Worm (Caenorhabditis elegans): ENCODE results near the gene nhr-105.

The nhr-105 gene

ce11 chrIV:7047762-7048178, 2.2 kb upstream of the nhr-105 start (continued):
- TF ChIP-seq lin-39 (tag; optimal IDR thresholded peaks at IDR 0.05) (no peak), skn-1 (tag; optimal IDR thresholded peaks at IDR 0.05) (no peak), sma-9 (GFP tag; optimal IDR thresholded peaks at IDR 0.05) (peak; percentile 87), sma-9 (tag; optimal IDR thresholded peaks at IDR 0.05) (no peak), nhr-21 (tag; optimal IDR thresholded peaks at IDR 0.05) (peak; percentile 67), nhr-25 (tag; optimal IDR thresholded peaks at IDR 0.05) (peak; percentile 88), mab-5 (tag; optimal IDR thresholded peaks at IDR 0.05) (no peak), unc-39 (tag; optimal IDR thresholded peaks at IDR 0.05) (no peak), ztf-11 (tag; optimal IDR thresholded peaks at IDR 0.05) (no peak), elt-3 (tag; optimal IDR thresholded peaks at IDR 0.05) (no peak), R02D3.7 (tag; optimal IDR thresholded peaks at IDR 0.05) (no peak), nhr-23 (tag; optimal IDR thresholded peaks at IDR 0.05) (no peak), nhr-77 (tag; optimal IDR thresholded peaks at IDR 0.05) (no peak), elt-1 (tag; optimal IDR thresholded peaks at IDR 0.05) (no peak), nhr-10 (tag; optimal IDR thresholded peaks at IDR 0.05) (no peak), ztf-1 (GFP tag; conservative IDR thresholded peaks at IDR 0.05) (no peak), ceh-16 (tag; optimal IDR thresholded peaks at IDR 0.05) (no peak), Y55F3AM.14 (GFP tag; optimal IDR thresholded peaks at IDR 0.05) (peak; percentile 24), dmd-4 (tag; optimal IDR thresholded peaks at IDR 0.05) (no peak), peb-1 (tag; optimal IDR thresholded peaks at IDR 0.05) (no peak), ama-1 (optimal IDR thresholded peaks at IDR 0.05) (peak; percentile 28)

DNA sequence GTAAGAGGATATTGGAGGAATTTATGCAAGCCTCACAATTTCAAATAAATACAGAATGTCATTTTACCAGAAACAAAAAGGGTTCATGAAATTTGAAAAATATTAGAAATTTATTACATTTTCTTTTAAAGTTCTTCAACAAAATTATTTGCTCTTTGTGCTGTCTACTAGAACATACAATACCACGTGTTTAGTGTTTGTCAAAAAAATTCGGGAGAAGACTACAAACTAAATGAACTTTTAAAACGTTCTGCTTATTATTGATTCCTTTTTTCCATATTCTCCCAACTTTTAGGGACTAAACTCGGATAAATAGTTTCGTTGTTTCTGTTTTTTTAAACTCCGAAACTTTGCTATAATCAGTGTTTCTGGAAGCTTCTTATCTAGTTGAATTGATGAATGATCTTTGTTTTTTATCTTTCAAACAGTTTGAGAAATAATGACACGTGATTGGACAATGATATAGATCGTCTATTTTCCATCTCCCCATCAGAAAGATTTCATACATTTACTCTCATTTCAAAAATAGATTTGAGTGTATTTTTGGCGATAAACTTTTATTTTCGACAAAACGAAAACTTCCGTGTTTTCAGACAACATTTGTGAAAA, 1.2 kb upstream of the nhr-105 start:
- peak; percentile 46 for TF ChIP-seq nhr-25 (tag; optimal IDR thresholded peaks at IDR 0.05)
- TF ChIP-seq sma-3 (GFP tag; optimal IDR thresholded peaks at IDR 0.05), result peak; percentile 54
- TF ChIP-seq peb-1 (tag; optimal IDR thresholded peaks at IDR 0.05), result no peak
- TF ChIP-seq crh-2 (tag; optimal IDR thresholded peaks at IDR 0.05), result peak; percentile 35
- TF ChIP-seq lin-13 (GFP tag; optimal IDR thresholded peaks at IDR 0.05), result no peak
- TF ChIP-seq lsy-2 (tag; optimal IDR thresholded peaks at IDR 0.05), result peak in 1 of 2 experiments; percentile 24
- TF ChIP-seq fos-1 (tag; optimal IDR thresholded peaks at IDR 0.05), result no peak
- no peak for TF ChIP-seq egl-27 (tag; optimal IDR thresholded peaks at IDR 0.05)
- no peak for TF ChIP-seq nhr-11 (tag; optimal IDR thresholded peaks at IDR 0.05)
- no peak for TF ChIP-seq zag-1 (tag; optimal IDR thresholded peaks at IDR 0.05)
- TF ChIP-seq sma-9 (GFP tag; optimal IDR thresholded peaks at IDR 0.05), result peak; percentile 6
- TF ChIP-seq sma-9 (tag; optimal IDR thresholded peaks at IDR 0.05), result no peak
- peak; percentile 13 for TF ChIP-seq nhr-21 (tag; optimal IDR thresholded peaks at IDR 0.05)
- TF ChIP-seq blmp-1 (tag; optimal IDR thresholded peaks at IDR 0.05; ENCODE audit: insufficient read depth), result peak; percentile 27
- TF ChIP-seq gmeb-1 (tag; optimal IDR thresholded peaks at IDR 0.05), result peak; percentile 4

DNA sequence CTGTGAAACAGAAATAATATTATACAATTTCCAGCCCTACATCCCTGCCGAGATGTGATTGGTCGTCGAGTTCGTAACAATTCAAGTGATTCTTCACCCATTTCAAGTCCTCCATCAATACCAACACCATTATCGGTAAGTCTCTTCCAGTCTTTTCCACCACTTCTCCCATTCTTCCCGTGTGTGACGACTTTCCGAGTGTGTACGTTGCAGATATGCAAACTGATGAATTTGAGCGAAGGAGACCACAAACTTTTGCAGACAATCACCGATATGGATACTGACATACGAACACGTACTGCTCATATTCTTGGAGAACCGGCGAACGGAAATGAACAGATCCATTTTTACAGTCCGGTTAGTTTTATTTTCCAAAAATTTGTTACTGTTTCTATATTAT, 1.6 kb downstream of the nhr-105 start:
- TF ChIP-seq ztf-11 (tag; optimal IDR thresholded peaks at IDR 0.05) (no peak), ama-1 (optimal IDR thresholded peaks at IDR 0.05) (peak; percentile 79)

ce11 chrIV:7052135-7052534, 2.2 kb downstream of the nhr-105 start:
- TF ChIP-seq mbf-1 (tag; optimal IDR thresholded peaks at IDR 0.05), result no peak
- TF ChIP-seq unc-55 (GFP tag; optimal IDR thresholded peaks at IDR 0.05), result no peak
- TF ChIP-seq mdl-1 (tag; optimal IDR thresholded peaks at IDR 0.05), result no peak
- TF ChIP-seq ztf-4 (tag; optimal IDR thresholded peaks at IDR 0.05), result no peak
- no peak for TF ChIP-seq dmd-4 (tag; optimal IDR thresholded peaks at IDR 0.05)
- TF ChIP-seq gmeb-1 (tag; optimal IDR thresholded peaks at IDR 0.05), result no peak
- no peak for TF ChIP-seq nhr-12 (tag; optimal IDR thresholded peaks at IDR 0.05)

- TF ChIP-seq mab-5 (tag; optimal IDR thresholded peaks at IDR 0.05), result no peak
- no peak for TF ChIP-seq fos-1 (tag; optimal IDR thresholded peaks at IDR 0.05)
- TF ChIP-seq nhr-11 (tag; optimal IDR thresholded peaks at IDR 0.05), result no peak
- no peak for TF ChIP-seq ztf-11 (tag; optimal IDR thresholded peaks at IDR 0.05)
- TF ChIP-seq Y55F3AM.14 (GFP tag; optimal IDR thresholded peaks at IDR 0.05), result no peak
- no peak for TF ChIP-seq ZK546.5 (tag; optimal IDR thresholded peaks at IDR 0.05)
- TF ChIP-seq ama-1 (optimal IDR thresholded peaks at IDR 0.05), result no peak
- TF ChIP-seq mdl-1 (tag; optimal IDR thresholded peaks at IDR 0.05), result no peak
- TF ChIP-seq aly-2 (tag; optimal IDR thresholded peaks at IDR 0.05), result no peak
- no peak for TF ChIP-seq lin-39 (tag; optimal IDR thresholded peaks at IDR 0.05)
- no peak for TF ChIP-seq nhr-6 (tag; optimal IDR thresholded peaks at IDR 0.05)
- no peak for TF ChIP-seq ztf-1 (GFP tag; conservative IDR thresholded peaks at IDR 0.05)
- no peak for TF ChIP-seq C34F6.9 (tag; optimal IDR thresholded peaks at IDR 0.05)
- no peak for TF ChIP-seq nhr-237 (tag; optimal IDR thresholded peaks at IDR 0.05)
These were observed 7.7 kb downstream of the nhr-105 start, which contains the start of gene srx-50 for ce11 chrIV:7057677-7058076. Gene srx-50 (plus strand): TSS chrIV:7057977.

Measured in whole organism, L2 larva.